Fruit fly (Drosophila melanogaster) whole organism, embryonic: Measurements from ENCODE around the gene Hip14.
A peak's percentile ranks its signal among the peaks of the same experiment; 100 is the strongest.

ENCODE experiments used
- Abd-B ChIP-seq: fragments of 200-800 bp; sonication (Bioruptor generic); optimal IDR thresholded peaks from 2 replicates; lab custom pipeline; 2018; ENCODE audit warnings: missing biosample characterization, mild to moderate bottlenecking, missing genetic modification characterization, moderate library complexity
- Bdp1 ChIP-seq: fragments of 200-800 bp; sonication (Bioruptor generic); optimal IDR thresholded peaks from 3 replicates; lab custom pipeline; 2016; ENCODE audit warnings: missing biosample characterization, missing genetic modification characterization
- CG10274 ChIP-seq: fragments of 200-800 bp; sonication (Bioruptor generic); optimal IDR thresholded peaks from 3 replicates; lab custom pipeline; 2017; ENCODE audit warnings: missing biosample characterization, mild to moderate bottlenecking, missing genetic modification characterization
- CG10366 ChIP-seq: fragments of 200-800 bp; sonication (Bioruptor generic); IDR thresholded peaks from 2 replicates; pipeline ENCODE4 v1.3.6; 2022; ENCODE audit warnings: missing biosample characterization, missing genetic modification characterization
- CG11504 ChIP-seq: fragments of 200-800 bp; sonication (Bioruptor generic); optimal IDR thresholded peaks from 3 replicates; lab custom pipeline; 2019; ENCODE audit warnings: missing biosample characterization, mild to moderate bottlenecking, missing genetic modification characterization, moderate library complexity
- CG14441 ChIP-seq: fragments of 200-800 bp; sonication (Bioruptor generic); IDR thresholded peaks from 2 replicates; pipeline ENCODE4 v1.3.6; 2022; ENCODE audit warnings: missing biosample characterization, missing genetic modification characterization
- CG15696 ChIP-seq: fragments of 200-800 bp; sonication (Bioruptor generic); optimal IDR thresholded peaks from 2 replicates; lab custom pipeline; 2019; ENCODE audit warnings: missing biosample characterization, mild to moderate bottlenecking, missing genetic modification characterization, moderate library complexity
- CG1647 ChIP-seq: fragments of 200-800 bp; sonication (Bioruptor generic); optimal IDR thresholded peaks from 3 replicates; lab custom pipeline; 2016; ENCODE audit warnings: missing biosample characterization, missing genetic modification characterization
- CG1792 ChIP-seq: fragments of 200-800 bp; sonication (Bioruptor generic); optimal IDR thresholded peaks from 2 replicates; lab custom pipeline; 2016; ENCODE audit warnings: missing biosample characterization, missing genetic modification characterization
- CG18619 ChIP-seq: fragments of 200-800 bp; sonication (Bioruptor generic); optimal IDR thresholded peaks from 3 replicates; lab custom pipeline; 2017; ENCODE audit warnings: missing biosample characterization, mild to moderate bottlenecking, missing genetic modification characterization
- CG34422 ChIP-seq: fragments of 200-800 bp; sonication (Bioruptor generic); IDR thresholded peaks from 3 replicates; pipeline ENCODE4 v1.3.6; 2022; ENCODE audit warnings: missing biosample characterization, missing genetic modification characterization
- CG43689 ChIP-seq: fragments of 200-800 bp; sonication (Bioruptor generic); IDR thresholded peaks from 2 replicates; pipeline ENCODE4 v1.3.6; 2022; ENCODE audit warnings: missing biosample characterization, missing genetic modification characterization
- CG4820 ChIP-seq: fragments of 200-800 bp; sonication (Bioruptor generic); optimal IDR thresholded peaks from 3 replicates; lab custom pipeline; 2016; ENCODE audit warnings: missing biosample characterization, missing genetic modification characterization
- CG6272 ChIP-seq: fragments of 200-800 bp; sonication (Bioruptor generic); IDR thresholded peaks from 2 replicates; pipeline ENCODE4 v1.3.6; 2022; ENCODE audit warnings: missing biosample characterization, missing genetic modification characterization
- CG6854 ChIP-seq: fragments of 200-800 bp; sonication (Bioruptor generic); optimal IDR thresholded peaks from 3 replicates; lab custom pipeline; 2017; ENCODE audit warnings: missing biosample characterization, mild to moderate bottlenecking, missing genetic modification characterization
- CG7372 ChIP-seq: fragments of 200-800 bp; sonication (Bioruptor generic); IDR thresholded peaks from 2 replicates; pipeline ENCODE4 v1.3.6; 2022; ENCODE audit warnings: missing biosample characterization, missing genetic modification characterization
- CG9932 ChIP-seq: fragments of 200-800 bp; sonication (Bioruptor generic); IDR thresholded peaks from 2 replicates; pipeline ENCODE4 v1.3.6; 2022; ENCODE audit warnings: missing biosample characterization, missing genetic modification characterization
- D ChIP-seq, 2 experiments: fragments of 200-800 bp in 1 of 2; fragments of >200 bp in 1 of 2; sonication (Bioruptor generic) in 1 of 2; optimal IDR thresholded peaks; 2 replicates in 1 of 2; 3 replicates in 1 of 2; lab custom pipeline; 2017; ENCODE audit warnings: mild to moderate bottlenecking in 1 of 2, missing biosample characterization in 1 of 2, missing genetic modification characterization in 1 of 2, missing genetic modification reagents in 1 of 2
- Dad ChIP-seq: fragments of 200-800 bp; sonication (Bioruptor generic); optimal IDR thresholded peaks from 3 replicates; lab custom pipeline; 2016; ENCODE audit warnings: missing biosample characterization, missing genetic modification characterization
- Deaf1 ChIP-seq: fragments of 200-800 bp; optimal IDR thresholded peaks from 3 replicates; lab custom pipeline; 2019; ENCODE audit warnings: missing biosample characterization, mild to moderate bottlenecking, missing genetic modification characterization, moderate library complexity
- Dfd ChIP-seq, 2 experiments: fragments of >200 bp; optimal IDR thresholded peaks; 2 replicates each; lab custom pipeline; 2017; ENCODE audit warnings: missing biosample characterization in 2 of 2, missing genetic modification characterization in 2 of 2
- Doc2 ChIP-seq: fragments of 200-800 bp; sonication (Bioruptor generic); IDR thresholded peaks from 2 replicates; pipeline ENCODE4 v1.3.6; 2022; ENCODE audit warnings: missing biosample characterization, missing genetic modification characterization
- Dref ChIP-seq: fragments of 200-800 bp; sonication (Bioruptor generic); IDR thresholded peaks from 2 replicates; pipeline ENCODE4 v1.3.6; 2022; ENCODE audit warnings: missing biosample characterization, missing genetic modification characterization
- Eip74EF ChIP-seq, 2 experiments: fragments of 200-800 bp in 1 of 2; fragments of >200 bp in 1 of 2; sonication (Bioruptor generic) in 1 of 2; optimal IDR thresholded peaks; 2 replicates each; lab custom pipeline; 2017 to 2019; ENCODE audit warnings: missing biosample characterization in 2 of 2, missing genetic modification characterization in 2 of 2, mild to moderate bottlenecking in 1 of 2, moderate library complexity in 1 of 2
- GATAe ChIP-seq: fragments of 200-800 bp; sonication (Bioruptor generic); conservative IDR thresholded peaks from 2 replicates; pipeline ENCODE4 v1.3.6; 2022; ENCODE audit warnings: missing biosample characterization, missing genetic modification characterization
- Gsc ChIP-seq: fragments of 200-800 bp; sonication (Bioruptor generic); IDR thresholded peaks from 2 replicates; pipeline ENCODE4 v1.3.6; 2022; ENCODE audit warnings: missing biosample characterization, missing genetic modification characterization
- Lim3 ChIP-seq: fragments of 200-800 bp; sonication (Bioruptor generic); IDR thresholded peaks from 2 replicates; pipeline ENCODE4 v1.3.6; 2022; ENCODE audit warnings: missing biosample characterization, missing genetic modification characterization
- Mes4 ChIP-seq: fragments of 200-800 bp; sonication (Bioruptor generic); optimal IDR thresholded peaks from 2 replicates; lab custom pipeline; 2016; ENCODE audit warnings: missing biosample characterization, missing genetic modification characterization
- NFAT ChIP-seq: fragments of 200-800 bp; sonication (Bioruptor generic); IDR thresholded peaks from 2 replicates; pipeline ENCODE4 v1.3.6; 2022; ENCODE audit warnings: missing biosample characterization, missing genetic modification characterization
- Poxn ChIP-seq: fragments of 200-800 bp; sonication (Bioruptor generic); IDR thresholded peaks from 2 replicates; pipeline ENCODE4 v1.3.6; 2022; ENCODE audit warnings: missing biosample characterization, missing genetic modification characterization
- Rfx ChIP-seq: fragments of 200-800 bp; sonication (Bioruptor generic); IDR thresholded peaks from 2 replicates; pipeline ENCODE4 v1.3.6; 2022; ENCODE audit warnings: missing biosample characterization, missing genetic modification characterization
- Sin3A ChIP-seq: fragments of >200 bp; optimal IDR thresholded peaks from 2 replicates; lab custom pipeline; 2018
- Six4 ChIP-seq: fragments of 200-800 bp; sonication (Bioruptor generic); optimal IDR thresholded peaks from 2 replicates; lab custom pipeline; 2016; ENCODE audit warnings: missing biosample characterization, missing genetic modification characterization
- amos ChIP-seq: fragments of 200-800 bp; sonication (Bioruptor generic); IDR thresholded peaks from 2 replicates; pipeline ENCODE4 v1.3.6; 2022; ENCODE audit warnings: missing biosample characterization, missing genetic modification characterization; ENCODE audit not compliant: partially characterized antibody
- br ChIP-seq: fragments of >200 bp; optimal IDR thresholded peaks from 2 replicates; lab custom pipeline; 2017
- cg ChIP-seq: fragments of 200-800 bp; sonication (Bioruptor generic); optimal IDR thresholded peaks from 3 replicates; lab custom pipeline; 2019; ENCODE audit warnings: missing biosample characterization, mild to moderate bottlenecking, missing genetic modification characterization, moderate library complexity
- chinmo ChIP-seq: fragments of 200-800 bp; sonication (Bioruptor generic); IDR thresholded peaks from 4 replicates; pipeline ENCODE4 v1.3.6; 2022; ENCODE audit warnings: missing biosample characterization, missing genetic modification characterization; ENCODE audit not compliant: partially characterized antibody
- crp ChIP-seq, 2 experiments: fragments of 200-800 bp; sonication (Bioruptor generic); optimal IDR thresholded peaks; 2 replicates in 1 of 2; 3 replicates in 1 of 2; lab custom pipeline; 2017; ENCODE audit warnings: missing biosample characterization in 2 of 2, missing genetic modification characterization in 2 of 2, mild to moderate bottlenecking in 1 of 2, moderate library complexity in 1 of 2
- dpn ChIP-seq, 2 experiments: fragments of 200-800 bp; sonication (Bioruptor generic); optimal IDR thresholded peaks; 3 replicates each; lab custom pipeline; 2016; ENCODE audit warnings: missing biosample characterization in 2 of 2, missing genetic modification characterization in 2 of 2
- grn ChIP-seq: fragments of 200-800 bp; sonication (Bioruptor generic); optimal IDR thresholded peaks from 3 replicates; lab custom pipeline; 2017; ENCODE audit warnings: missing biosample characterization, missing genetic modification characterization
- gt ChIP-seq: fragments of 200-800 bp; sonication (Bioruptor generic); IDR thresholded peaks from 2 replicates; pipeline ENCODE4 v1.3.6; 2022; ENCODE audit warnings: missing biosample characterization, missing genetic modification characterization
- hb ChIP-seq: fragments of 200-800 bp; sonication (Bioruptor generic); IDR thresholded peaks from 3 replicates; pipeline ENCODE4 v1.3.6; 2022; ENCODE audit warnings: missing biosample characterization, missing genetic modification characterization; ENCODE audit not compliant: partially characterized antibody
- kni ChIP-seq: fragments of 200-800 bp; sonication (Bioruptor generic); optimal IDR thresholded peaks from 3 replicates; lab custom pipeline; 2017; ENCODE audit warnings: mild to moderate bottlenecking, missing biosample characterization, missing genetic modification reagents, missing genetic modification characterization
- knrl ChIP-seq: fragments of 200-800 bp; sonication (Bioruptor generic); IDR thresholded peaks from 3 replicates; pipeline ENCODE4 v1.3.6; 2022; ENCODE audit warnings: missing biosample characterization, missing genetic modification characterization; ENCODE audit not compliant: partially characterized antibody
- lmd ChIP-seq: fragments of 200-800 bp; sonication (Bioruptor generic); IDR thresholded peaks from 2 replicates; pipeline ENCODE4 v1.3.6; 2022; ENCODE audit warnings: missing biosample characterization, missing genetic modification characterization
- p53 ChIP-seq: fragments of 200-800 bp; sonication (Bioruptor generic); optimal IDR thresholded peaks from 2 replicates; lab custom pipeline; 2016; ENCODE audit warnings: missing biosample characterization, missing genetic modification characterization
- pb ChIP-seq: fragments of 200-800 bp; sonication (Bioruptor generic); optimal IDR thresholded peaks from 3 replicates; lab custom pipeline; 2016; ENCODE audit warnings: missing biosample characterization, missing genetic modification characterization
- phol ChIP-seq: fragments of 200-800 bp; sonication (Bioruptor generic); optimal IDR thresholded peaks from 3 replicates; lab custom pipeline; 2018; ENCODE audit warnings: missing biosample characterization, mild to moderate bottlenecking, missing genetic modification characterization, moderate library complexity
- row ChIP-seq: fragments of 200-800 bp; sonication (Bioruptor generic); IDR thresholded peaks from 3 replicates; pipeline ENCODE4 v1.3.6; 2022; ENCODE audit warnings: missing biosample characterization, missing genetic modification characterization
- ttk ChIP-seq: fragments of 200-800 bp; sonication (Bioruptor generic); IDR thresholded peaks from 2 replicates; pipeline ENCODE4 v2.1.2; 2022; ENCODE audit warnings: missing biosample characterization, missing genetic modification characterization

Gene Hip14

DNA sequence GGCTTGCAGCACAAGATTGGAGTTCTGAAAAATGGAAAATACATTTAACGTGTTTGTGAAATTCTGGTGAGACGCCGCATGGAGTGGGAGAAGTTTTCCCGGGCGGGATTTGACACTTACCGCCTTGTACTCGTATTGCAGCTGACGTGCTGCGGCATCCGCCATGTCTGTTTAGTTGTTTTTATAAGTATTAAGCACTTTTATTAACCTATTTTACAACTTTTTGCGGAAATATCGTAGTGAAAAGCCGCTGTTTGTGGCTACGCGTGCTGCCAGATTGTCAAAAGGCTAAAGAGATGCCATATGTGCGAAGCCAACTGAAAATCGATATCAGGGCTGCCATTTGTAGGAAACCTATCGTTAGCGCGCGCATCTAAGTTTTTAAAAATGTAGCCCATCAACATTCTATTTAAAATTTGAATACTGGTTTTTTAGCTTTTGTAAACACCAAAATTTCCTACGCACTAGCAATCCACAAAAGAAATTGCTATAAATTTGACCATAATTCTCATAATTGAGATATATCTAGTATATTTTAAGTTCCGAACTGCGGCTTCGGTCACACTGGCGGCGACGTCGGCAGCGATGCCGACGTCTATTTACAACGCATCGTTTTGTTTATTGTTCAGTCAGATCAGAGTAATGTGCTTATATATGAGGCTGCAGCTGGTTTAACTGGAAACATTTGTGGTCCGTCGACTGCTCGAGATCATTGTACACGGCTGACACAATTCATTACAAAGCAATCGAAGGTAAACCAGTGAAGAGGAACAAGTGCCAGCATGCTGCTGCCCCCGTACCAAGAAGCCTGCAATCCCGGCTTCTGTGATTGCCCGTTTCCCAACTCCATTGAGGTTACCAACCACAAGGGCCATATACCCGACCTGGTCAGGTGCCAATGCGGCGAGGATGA lies 20.2 kb upstream of the Hip14 start, which contains the start of the genes Brr2 and CG10516 (continued):
- TF ChIP-seq GATAe, result no peak
- no peak for TF ChIP-seq hb
- TF ChIP-seq Rfx (GFP tag; lab: Robert Waterston, UW), result no peak
- TF ChIP-seq br, result no peak
- TF ChIP-seq Doc2 (GFP tag; lab: Robert Waterston, UW), result no peak
- TF ChIP-seq cg (GFP tag; lab: Kevin White, UChicago), result no peak
- no peak for TF ChIP-seq CG10366
- TF ChIP-seq p53 (GFP tag; lab: Kevin White, UChicago), result peak; percentile 23
- TF ChIP-seq CG9932 (GFP tag; lab: Robert Waterston, UW), result no peak; the same call in 1 of the 2 replicates
- TF ChIP-seq phol (tag; lab: Kevin White, UChicago), result peak; percentile 78
- no peak for TF ChIP-seq Dfd (GFP tag; optimal IDR thresholded peaks at IDR 0.05; lab: Kevin White, UChicago)
- TF ChIP-seq CG6272, result no peak
- no peak for TF ChIP-seq Abd-B (GFP tag; lab: Kevin White, UChicago)
- peak; percentile 99 for TF ChIP-seq Sin3A (lab: Kevin White, UChicago)
- no peak for TF ChIP-seq lmd (GFP tag; lab: Robert Waterston, UW)
- no peak for TF ChIP-seq grn
- TF ChIP-seq ttk (GFP tag; lab: Robert Waterston, UW), result no peak
- no peak for TF ChIP-seq Eip74EF (GFP tag; optimal IDR thresholded peaks at IDR 0.05; lab: Kevin White, UChicago)
- no peak for TF ChIP-seq CG34422
- no peak for TF ChIP-seq Bdp1
- no peak for TF ChIP-seq Dad (GFP tag; lab: Kevin White, UChicago)
- TF ChIP-seq D (optimal IDR thresholded peaks at IDR 0.05; lab: Kevin White, UChicago), result no peak
- no peak for TF ChIP-seq D (GFP tag; optimal IDR thresholded peaks at IDR 0.05; lab: Kevin White, UChicago)
- TF ChIP-seq gt, result no peak
- no peak for TF ChIP-seq pb (GFP tag; lab: Kevin White, UChicago)
- no peak for TF ChIP-seq CG1647
- TF ChIP-seq chinmo (GFP tag; lab: Robert Waterston, UW), result no peak
- TF ChIP-seq Deaf1 (tag; lab: Kevin White, UChicago), result no peak
- TF ChIP-seq row (GFP tag; lab: Robert Waterston, UW), result peak; percentile 46; the same call in 2 of the 3 replicates
- peak in 1 of 2 experiments; percentile 22 for TF ChIP-seq dpn (GFP tag; optimal IDR thresholded peaks at IDR 0.05; lab: Kevin White, UChicago)
- TF ChIP-seq Gsc (GFP tag; lab: Robert Waterston, UW), result no peak
- no peak for TF ChIP-seq CG4820 (GFP tag; lab: Kevin White, UChicago)
- TF ChIP-seq CG43689 (GFP tag; lab: Robert Waterston, UW), result no peak
- TF ChIP-seq CG11504, result no peak
- TF ChIP-seq Mes4 (GFP tag; lab: Kevin White, UChicago), result no peak
- TF ChIP-seq crp (GFP tag; optimal IDR thresholded peaks at IDR 0.05; lab: Kevin White, UChicago), result peak in 1 of 2 experiments; percentile 17
- no peak for TF ChIP-seq NFAT (GFP tag; lab: Robert Waterston, UW)
- peak; percentile 79 for TF ChIP-seq Dref (GFP tag; lab: Robert Waterston, UW)
- no peak for TF ChIP-seq CG1792 (GFP tag; lab: Kevin White, UChicago)
- no peak for TF ChIP-seq CG10274 (GFP tag; lab: Kevin White, UChicago)
- no peak for TF ChIP-seq CG7372 (GFP tag; lab: Robert Waterston, UW)
- no peak for TF ChIP-seq Lim3 (GFP tag; lab: Robert Waterston, UW)
- TF ChIP-seq Six4 (GFP tag; lab: Kevin White, UChicago), result peak; percentile 13
- TF ChIP-seq CG15696, result peak; percentile 29
- TF ChIP-seq knrl (GFP tag; lab: Robert Waterston, UW), result no peak; the same call in 2 of the 3 replicates
- TF ChIP-seq CG14441 (GFP tag; lab: Robert Waterston, UW), result no peak
- peak; percentile 75 for TF ChIP-seq kni
- TF ChIP-seq amos, result 0 out of 2 replicates have a peak, but pooled peaks have one; percentile 35
- no peak for TF ChIP-seq CG6854 (GFP tag; lab: Kevin White, UChicago)
- TF ChIP-seq CG18619 (GFP tag; lab: Kevin White, UChicago), result no peak
- no peak for TF ChIP-seq Poxn (GFP tag; lab: Robert Waterston, UW)
